Worm (Caenorhabditis elegans): ENCODE measurements around the gene sucg-1.

- TF ChIP-seq ztf-4 (tag; optimal IDR thresholded peaks at IDR 0.05) (no peak), daf-12 (tag; optimal IDR thresholded peaks at IDR 0.05) (no peak), pha-4 (tag; optimal IDR thresholded peaks at IDR 0.05) (no peak)
These were observed 35.0 kb downstream of the sucg-1 start, which contains the start of the genes C46A5.6 and C46A5.1 for ce11 chrIV:7763748-7764147.

Data from whole organism, L3 larva.